Fruit fly (Drosophila melanogaster) S2 (cell line): ENCODE measurements around the gene CG3337.

Experiments
- CG8478 ChIP-seq: fragments of >200 bp; optimal IDR thresholded peaks from 2 replicates; lab custom pipeline; 2018
- CTCF ChIP-seq, 2 experiments: fragments of >200 bp; optimal IDR thresholded peaks; 2 replicates each; lab custom pipeline; 2018

DNA sequence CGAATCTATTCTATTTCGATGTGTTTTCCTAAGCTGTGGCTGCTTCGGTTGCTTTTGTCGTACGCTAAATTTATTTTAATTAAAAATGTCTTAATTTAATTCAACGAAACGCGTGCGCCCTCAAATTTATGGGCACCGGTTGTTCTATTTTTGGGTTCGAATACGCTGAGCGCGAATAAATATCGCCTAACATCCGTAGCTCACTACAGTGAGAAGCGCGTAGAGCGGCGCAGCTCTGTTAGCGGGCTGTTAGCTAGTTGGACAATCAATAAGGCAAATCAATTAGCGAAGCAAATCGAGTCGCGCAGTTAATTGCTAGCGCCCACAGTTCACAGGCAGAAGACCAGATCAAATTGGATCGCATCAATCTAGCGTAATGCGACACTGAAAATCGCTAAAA, 13.3 kb downstream of the CG3337 start:
- no peak for TF ChIP-seq CG8478 (lab: Kevin White, UChicago)
- no peak for TF ChIP-seq CTCF (optimal IDR thresholded peaks at IDR 0.05; lab: Kevin White, UChicago)
